Worm (Caenorhabditis elegans) whole organism, mixed stage, embryonic: Measurements from ENCODE around the gene mpst-1.

Source experiments
- M03D4.4 ChIP-seq: sonication (generic microtip); optimal IDR thresholded peaks from 2 replicates; lab custom pipeline; 2017; ENCODE audit warnings: mild to moderate bottlenecking, missing genetic modification characterization, missing compliant biosample characterization
- bed-3 ChIP-seq: fragments of 200-800 bp; sonication (Bioruptor generic); optimal IDR thresholded peaks from 3 replicates; lab custom pipeline; 2018; ENCODE audit warnings: mild to moderate bottlenecking, missing genetic modification characterization, moderate library complexity, missing compliant biosample characterization
- blmp-1 ChIP-seq: fragments of 150-350 bp; optimal IDR thresholded peaks from 2 replicates; lab custom pipeline; 2014; ENCODE audit warnings: missing biosample characterization, missing genetic modification characterization
- ceh-39 ChIP-seq: fragments of 150-350 bp; optimal IDR thresholded peaks from 2 replicates; lab custom pipeline; 2014; ENCODE audit warnings: missing biosample characterization, missing genetic modification characterization
- ceh-43 ChIP-seq: fragments of 200-800 bp; sonication (Bioruptor generic); optimal IDR thresholded peaks from 2 replicates; lab custom pipeline; 2018; ENCODE audit warnings: mild to moderate bottlenecking, missing genetic modification characterization, moderate library complexity, missing compliant biosample characterization
- ces-1 ChIP-seq: fragments of 150-350 bp; optimal IDR thresholded peaks from 2 replicates; lab custom pipeline; 2014; ENCODE audit warnings: missing biosample characterization, missing genetic modification reagents, missing genetic modification characterization
- cnd-1 ChIP-seq: fragments of 200-800 bp; sonication (Bioruptor generic); optimal IDR thresholded peaks from 2 replicates; lab custom pipeline; 2018; ENCODE audit warnings: mild to moderate bottlenecking, missing genetic modification characterization, missing compliant biosample characterization
- drap-1 ChIP-seq: fragments of 200-800 bp; sonication (Bioruptor generic); optimal IDR thresholded peaks from 3 replicates; lab custom pipeline; 2018; ENCODE audit warnings: mild to moderate bottlenecking, missing genetic modification characterization, missing compliant biosample characterization
- elt-1 ChIP-seq: sonication (generic microtip); optimal IDR thresholded peaks from 2 replicates; lab custom pipeline; 2017; ENCODE audit warnings: missing genetic modification characterization, mild to moderate bottlenecking, missing compliant biosample characterization, antibody characterized with exemption, moderate library complexity, borderline replicate concordance; ENCODE audit not compliant: insufficient read depth
- ham-2 ChIP-seq: fragments of 200-800 bp; sonication (Bioruptor generic); optimal IDR thresholded peaks from 2 replicates; lab custom pipeline; 2018; ENCODE audit warnings: mild to moderate bottlenecking, missing genetic modification characterization, missing compliant biosample characterization
- hlh-1 ChIP-seq: fragments of 150-350 bp; optimal IDR thresholded peaks from 2 replicates; lab custom pipeline; 2014; ENCODE audit warnings: missing biosample characterization, missing genetic modification reagents, missing genetic modification characterization
- lin-13 ChIP-seq: fragments of 150-350 bp; optimal IDR thresholded peaks from 2 replicates; lab custom pipeline; 2014; ENCODE audit warnings: missing biosample characterization, missing genetic modification characterization
- lin-32 ChIP-seq: fragments of 200-800 bp; sonication (Bioruptor generic); optimal IDR thresholded peaks from 2 replicates; lab custom pipeline; 2018; ENCODE audit warnings: mild to moderate bottlenecking, missing genetic modification characterization, missing compliant biosample characterization
- lsy-2 ChIP-seq: fragments of 150-350 bp; optimal IDR thresholded peaks from 2 replicates; lab custom pipeline; 2014; ENCODE audit warnings: missing biosample characterization, missing genetic modification characterization
- mep-1 ChIP-seq: fragments of 150-350 bp; optimal IDR thresholded peaks from 2 replicates; lab custom pipeline; 2017; ENCODE audit warnings: missing biosample characterization, missing genetic modification reagents, missing genetic modification characterization, inconsistent platforms
- mls-2 ChIP-seq: sonication (generic microtip); optimal IDR thresholded peaks from 2 replicates; lab custom pipeline; 2016; ENCODE audit warnings: mild to moderate bottlenecking, missing genetic modification characterization, moderate library complexity, missing compliant biosample characterization
- nhr-12 ChIP-seq: fragments of 150-350 bp; optimal IDR thresholded peaks from 2 replicates; lab custom pipeline; 2014; ENCODE audit warnings: missing biosample characterization, missing genetic modification characterization
- nhr-2 ChIP-seq: fragments of 150-350 bp; optimal IDR thresholded peaks from 2 replicates; lab custom pipeline; 2014; ENCODE audit warnings: missing biosample characterization, missing genetic modification characterization
- nhr-237 ChIP-seq: fragments of 150-350 bp; optimal IDR thresholded peaks from 2 replicates; lab custom pipeline; 2014; ENCODE audit warnings: missing biosample characterization, missing genetic modification characterization
- nhr-28 ChIP-seq: fragments of 150-350 bp; optimal IDR thresholded peaks from 2 replicates; lab custom pipeline; 2014; ENCODE audit warnings: missing biosample characterization, missing genetic modification characterization
- pha-4 ChIP-seq: fragments of 150-350 bp; optimal IDR thresholded peaks from 2 replicates; lab custom pipeline; 2018; ENCODE audit warnings: missing biosample characterization, missing genetic modification reagents, missing genetic modification characterization
- sem-2 ChIP-seq: fragments of 200-800 bp; sonication (Bioruptor generic); optimal IDR thresholded peaks from 2 replicates; lab custom pipeline; 2018; ENCODE audit warnings: mild to moderate bottlenecking, missing genetic modification characterization, missing compliant biosample characterization
- snpc-4 ChIP-seq: fragments of 150-350 bp; optimal IDR thresholded peaks from 2 replicates; lab custom pipeline; 2014; ENCODE audit warnings: missing biosample characterization, missing genetic modification characterization
- sptf-1 ChIP-seq: sonication (generic microtip); optimal IDR thresholded peaks from 2 replicates; lab custom pipeline; 2017; ENCODE audit warnings: mild to moderate bottlenecking, missing genetic modification characterization, moderate library complexity, missing compliant biosample characterization
- unc-120 ChIP-seq: sonication (generic microtip); optimal IDR thresholded peaks from 2 replicates; lab custom pipeline; 2017; ENCODE audit warnings: missing genetic modification characterization, missing compliant biosample characterization; ENCODE audit not compliant: poor library complexity, severe bottlenecking
- unc-39 ChIP-seq: fragments of 150-350 bp; optimal IDR thresholded peaks from 2 replicates; lab custom pipeline; 2014; ENCODE audit warnings: missing biosample characterization, missing genetic modification characterization
- unc-62 ChIP-seq: fragments of 150-350 bp; optimal IDR thresholded peaks from 2 replicates; lab custom pipeline; 2014; ENCODE audit warnings: missing biosample characterization, missing genetic modification reagents, missing genetic modification characterization

The mpst-1 gene

ce11 chrV:11852305-11852704 is 25.4 kb upstream of the mpst-1 start:
- no peak for TF ChIP-seq pha-4 (tag; lab: Kevin White, UChicago)
- TF ChIP-seq M03D4.4 (tag; lab: Kevin White, UChicago): no peak
- TF ChIP-seq ces-1 (GFP tag; lab: Kevin White, UChicago): peak; percentile 37
- no peak for TF ChIP-seq unc-120
- TF ChIP-seq mls-2 (tag; lab: Kevin White, UChicago): peak; percentile 30

- TF ChIP-seq lin-13 (tag; lab: Kevin White, UChicago): no peak
- no peak for TF ChIP-seq drap-1
- TF ChIP-seq cnd-1 (tag; lab: Kevin White, UChicago): no peak
- TF ChIP-seq ham-2 (GFP tag; lab: Kevin White, UChicago): no peak
- no peak for TF ChIP-seq nhr-237 (tag; lab: Kevin White, UChicago)
- no peak for TF ChIP-seq snpc-4 (tag; lab: Kevin White, UChicago)
- TF ChIP-seq pha-4 (tag; lab: Kevin White, UChicago): no peak
- TF ChIP-seq nhr-28: no peak
- TF ChIP-seq nhr-12 (tag; lab: Kevin White, UChicago): no peak
- no peak for TF ChIP-seq lsy-2 (tag; lab: Kevin White, UChicago)
- TF ChIP-seq ces-1 (GFP tag; lab: Kevin White, UChicago): no peak
- TF ChIP-seq ceh-43 (GFP tag; lab: Kevin White, UChicago): no peak
These were observed 22.5 kb upstream of the mpst-1 start for ce11 chrV:11849408-11849807.

- no peak for TF ChIP-seq lsy-2 (tag; lab: Kevin White, UChicago)
- no peak for TF ChIP-seq drap-1
These were observed 20.1 kb upstream of the mpst-1 start for ce11 chrV:11846969-11847368.

ce11 chrV:11845492-11845891 is 18.6 kb upstream of the mpst-1 start, which contains the start of gene hmp-1:
TSS of gene hmp-1 (plus strand) at chrV:11845871.
- TF ChIP-seq mls-2 (tag; lab: Kevin White, UChicago) (no peak), elt-1 (no peak), sem-2 (no peak), ham-2 (GFP tag; lab: Kevin White, UChicago) (no peak), unc-39 (tag; lab: Kevin White, UChicago) (no peak), nhr-28 (no peak)

- TF ChIP-seq ham-2 (GFP tag; lab: Kevin White, UChicago) (peak; percentile 59), mls-2 (tag; lab: Kevin White, UChicago) (peak; percentile 56), mep-1 (tag; lab: Kevin White, UChicago) (no peak), unc-120 (peak; percentile 9), nhr-28 (no peak), ces-1 (GFP tag; lab: Kevin White, UChicago) (peak; percentile 91), lin-13 (tag; lab: Kevin White, UChicago) (peak; percentile 35), elt-1 (no peak), lsy-2 (tag; lab: Kevin White, UChicago) (no peak), nhr-2 (tag; lab: Kevin White, UChicago) (peak; percentile 90), bed-3 (GFP tag; lab: Kevin White, UChicago) (no peak), blmp-1 (tag; lab: Kevin White, UChicago) (no peak), unc-62 (peak; percentile 50), sptf-1 (tag; lab: Kevin White, UChicago) (peak; percentile 39), hlh-1 (peak; percentile 3), sem-2 (no peak), cnd-1 (tag; lab: Kevin White, UChicago) (peak; percentile 84), ceh-39 (tag; lab: Kevin White, UChicago) (no peak), M03D4.4 (tag; lab: Kevin White, UChicago) (peak; percentile 39)
These were observed 18.0 kb upstream of the mpst-1 start for ce11 chrV:11844828-11845227.

- TF ChIP-seq mep-1 (tag; lab: Kevin White, UChicago) (no peak), lin-32 (GFP tag; lab: Kevin White, UChicago) (no peak)
These were observed 17.0 kb upstream of the mpst-1 start, which contains the start of gene nphp-4 for ce11 chrV:11843678-11844366. TSS of gene nphp-4 (minus strand) at chrV:11843728.
